Fruit fly (Drosophila melanogaster) whole organism: ENCODE results near the gene w-cup.

Experiments
- CG8478 ChIP-seq: fragments of >200 bp; optimal IDR thresholded peaks from 2 replicates; lab custom pipeline; 2018; ENCODE audit warnings: inconsistent platforms
- Dll ChIP-seq: fragments of >200 bp; optimal IDR thresholded peaks from 2 replicates; lab custom pipeline; 2017
- EcR ChIP-seq, 2 experiments: fragments of >200 bp; optimal IDR thresholded peaks; 2 replicates each; lab custom pipeline; 2017; ENCODE audit warnings: missing biosample characterization in 2 of 2, missing genetic modification characterization in 2 of 2, missing genetic modification reagents in 2 of 2
- pan ChIP-seq: fragments of >200 bp; optimal IDR thresholded peaks from 2 replicates; lab custom pipeline; 2017
- psq ChIP-seq: fragments of >200 bp; optimal IDR thresholded peaks from 2 replicates; lab custom pipeline; 2017
- usp ChIP-seq: fragments of >200 bp; optimal IDR thresholded peaks from 2 replicates; lab custom pipeline; 2017; ENCODE audit warnings: missing biosample characterization, missing genetic modification characterization, mixed read lengths

The w-cup gene

DNA sequence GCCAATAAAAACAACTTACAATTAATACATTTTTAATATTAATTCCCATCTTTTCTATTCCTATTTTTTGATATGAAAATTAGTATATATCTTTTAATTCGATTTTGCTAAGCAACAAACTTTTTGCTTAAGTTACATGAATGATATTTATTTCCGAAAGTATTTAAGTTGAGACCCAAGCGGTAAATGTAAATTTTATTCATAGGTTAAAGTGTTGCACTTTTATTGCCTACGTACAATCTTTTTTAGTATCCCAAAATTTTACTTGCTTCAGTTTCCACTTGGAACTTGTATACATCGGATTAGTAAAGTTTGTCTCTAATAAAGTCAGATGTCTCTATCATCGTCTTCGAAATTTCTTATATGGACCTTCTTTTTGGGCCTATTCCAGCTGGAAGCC, 46.1 kb downstream of the w-cup start, which contains the start of gene CG18301:
Gene CG18301 (plus strand): TSS at position 301 of the 400 bp plus-strand sequence.
- TF ChIP-seq usp (GFP tag; lab: Kevin White, UChicago), result no peak
- TF ChIP-seq CG8478 (lab: Kevin White, UChicago), result no peak
- TF ChIP-seq pan (lab: Kevin White, UChicago), result no peak
- TF ChIP-seq EcR (GFP tag; optimal IDR thresholded peaks at IDR 0.05; lab: Kevin White, UChicago), result no peak
- TF ChIP-seq Dll (lab: Kevin White, UChicago), result no peak
- TF ChIP-seq psq (lab: Kevin White, UChicago), result no peak

DNA sequence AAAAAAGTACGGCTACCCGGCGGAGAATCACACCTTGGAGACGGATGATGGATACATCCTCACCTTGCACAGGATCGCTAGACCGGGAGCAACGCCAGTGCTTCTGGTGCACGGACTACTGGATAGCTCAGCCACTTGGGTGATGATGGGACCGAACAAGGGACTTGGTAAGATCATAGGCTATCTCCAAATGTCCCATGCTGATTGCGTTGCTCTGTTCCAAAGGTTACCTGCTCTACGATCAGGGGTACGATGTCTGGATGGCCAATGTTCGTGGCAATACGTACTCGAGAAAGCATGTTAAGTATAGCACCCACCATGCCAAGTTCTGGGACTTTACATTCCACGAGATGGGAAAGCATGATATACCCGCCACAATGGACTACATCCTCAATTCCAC, 47.5 kb downstream of the w-cup start:
- no peak for TF ChIP-seq CG8478 (lab: Kevin White, UChicago)
- TF ChIP-seq psq (lab: Kevin White, UChicago), result no peak
- no peak for TF ChIP-seq Dll (lab: Kevin White, UChicago)
- no peak for TF ChIP-seq pan (lab: Kevin White, UChicago)
- TF ChIP-seq EcR (GFP tag; optimal IDR thresholded peaks at IDR 0.05; lab: Kevin White, UChicago), result no peak
- TF ChIP-seq usp (GFP tag; lab: Kevin White, UChicago), result no peak

DNA sequence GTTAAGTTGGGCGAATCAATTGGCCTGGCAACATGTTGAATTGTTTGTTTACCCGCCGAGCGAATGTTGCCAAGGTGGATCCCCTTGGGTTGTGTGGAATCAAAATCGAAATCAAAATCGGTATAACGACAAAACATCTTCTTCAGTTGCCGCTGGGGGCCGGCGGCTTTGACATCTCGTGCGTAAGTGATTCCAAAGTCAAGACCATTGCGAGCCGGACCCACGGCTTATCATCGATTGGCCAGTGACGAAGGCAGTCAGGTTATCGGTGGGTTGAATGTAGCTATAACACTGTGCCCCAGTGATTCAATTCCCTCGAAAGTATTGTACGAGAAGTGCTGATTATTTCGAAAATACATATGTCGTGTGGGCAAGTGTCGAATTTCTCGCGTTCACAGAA, 48.6 kb downstream of the w-cup start:
- TF ChIP-seq CG8478 (lab: Kevin White, UChicago) (no peak), psq (lab: Kevin White, UChicago) (no peak), Dll (lab: Kevin White, UChicago) (no peak), usp (GFP tag; lab: Kevin White, UChicago) (no peak), pan (lab: Kevin White, UChicago) (no peak), EcR (GFP tag; optimal IDR thresholded peaks at IDR 0.05; lab: Kevin White, UChicago) (no peak)

DNA sequence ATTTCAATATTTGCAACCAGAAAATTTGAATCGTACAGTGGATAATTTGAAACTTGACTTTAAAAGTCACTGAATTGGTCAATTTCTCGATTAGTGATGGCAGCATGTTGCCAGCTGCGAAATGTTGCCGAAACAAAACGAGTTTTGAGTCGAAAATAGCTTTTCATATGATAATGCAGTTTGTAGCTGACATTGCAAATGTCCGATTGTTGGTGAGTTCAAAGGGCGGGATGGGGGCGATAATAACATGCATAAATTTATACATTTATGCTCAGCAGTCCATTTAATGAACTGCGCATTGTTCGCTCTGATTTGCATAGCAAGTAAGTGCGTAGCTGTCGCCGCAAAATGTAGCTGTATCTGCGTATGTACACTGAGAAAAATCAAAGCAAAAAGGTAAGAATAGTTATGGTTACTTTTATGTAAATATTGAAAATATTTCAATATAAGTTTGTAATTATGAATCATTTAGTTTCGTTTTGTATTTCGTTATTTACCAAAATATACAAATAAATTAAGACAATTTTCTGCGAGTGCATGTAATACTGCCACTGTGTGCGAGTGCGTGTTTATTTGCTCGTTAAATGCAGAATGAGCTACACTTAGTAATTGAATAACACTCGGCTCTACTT, 50.5 kb downstream of the w-cup start, which contains the start of gene Lip4:
Gene Lip4 (plus strand): TSS at position 620 of the 632 bp plus-strand sequence.
- TF ChIP-seq EcR (GFP tag; optimal IDR thresholded peaks at IDR 0.05; lab: Kevin White, UChicago) (no peak), Dll (lab: Kevin White, UChicago) (no peak), psq (lab: Kevin White, UChicago) (no peak), pan (lab: Kevin White, UChicago) (no peak), usp (GFP tag; lab: Kevin White, UChicago) (no peak), CG8478 (lab: Kevin White, UChicago) (no peak)
